Worm (Caenorhabditis elegans) whole organism, early embryonic: ENCODE measurements around the gene pdr-1.
"Not testable (repeated sequence)": the region's sequence is repeated elsewhere in the genome, so short reads cannot be mapped to it uniquely, and the experiment has no call there.

Source experiments
- B0310.2 ChIP-seq: sonication (generic microtip); optimal IDR thresholded peaks from 2 replicates; lab custom pipeline; 2016; ENCODE audit warnings: mild to moderate bottlenecking, missing genetic modification characterization, missing compliant biosample characterization
- F13C5.2 ChIP-seq: sonication (generic microtip); optimal IDR thresholded peaks from 2 replicates; lab custom pipeline; 2017; ENCODE audit warnings: mild to moderate bottlenecking, missing genetic modification characterization, inconsistent platforms, missing compliant biosample characterization
- aly-1 ChIP-seq: sonication (generic microtip); optimal IDR thresholded peaks from 2 replicates; lab custom pipeline; 2016; ENCODE audit warnings: missing genetic modification characterization, missing compliant biosample characterization
- ama-1 ChIP-seq: fragments of 150-350 bp; optimal IDR thresholded peaks from 2 replicates; lab custom pipeline; 2014
- ceh-13 ChIP-seq: fragments of 200-800 bp; sonication (Bioruptor generic); optimal IDR thresholded peaks from 2 replicates; lab custom pipeline; 2018; ENCODE audit warnings: mild to moderate bottlenecking, missing genetic modification characterization, missing compliant biosample characterization
- ceh-36 ChIP-seq: sonication (generic microtip); optimal IDR thresholded peaks from 2 replicates; lab custom pipeline; 2016; ENCODE audit warnings: missing genetic modification characterization, inconsistent platforms, missing compliant biosample characterization
- ets-7 ChIP-seq: sonication (generic microtip); optimal IDR thresholded peaks from 2 replicates; lab custom pipeline; 2016; ENCODE audit warnings: missing genotype, missing genetic modification characterization, missing compliant biosample characterization
- flt-1 ChIP-seq: fragments of 200-800 bp; sonication (Bioruptor generic); IDR thresholded peaks from 2 replicates; pipeline ENCODE4 v1.3.6; 2022; ENCODE audit warnings: missing genetic modification characterization, missing compliant biosample characterization
- hmbx-1 ChIP-seq: sonication (generic microtip); optimal IDR thresholded peaks from 2 replicates; lab custom pipeline; 2016; ENCODE audit warnings: mild to moderate bottlenecking, missing genetic modification characterization, missing compliant biosample characterization
- hmg-4 ChIP-seq: fragments of 200-800 bp; sonication (Bioruptor generic); optimal IDR thresholded peaks from 2 replicates; lab custom pipeline; 2018; ENCODE audit warnings: mild to moderate bottlenecking, missing genetic modification characterization, missing compliant biosample characterization
- hnd-1 ChIP-seq: sonication (generic microtip); optimal IDR thresholded peaks from 2 replicates; lab custom pipeline; 2016; ENCODE audit warnings: missing genetic modification characterization, missing compliant biosample characterization
- pes-1 ChIP-seq: fragments of 200-800 bp; sonication (Bioruptor generic); IDR thresholded peaks from 2 replicates; pipeline ENCODE4 v1.3.6; 2022; ENCODE audit warnings: missing genetic modification reagents, missing genetic modification characterization, missing compliant biosample characterization
- scrt-1 ChIP-seq: fragments of 200-800 bp; sonication (Bioruptor generic); IDR thresholded peaks from 2 replicates; pipeline ENCODE4 v1.3.6; 2022; ENCODE audit warnings: missing genetic modification characterization, missing compliant biosample characterization
- sea-1 ChIP-seq: fragments of 200-800 bp; sonication (Bioruptor generic); conservative IDR thresholded peaks from 2 replicates; pipeline ENCODE4 v1.3.6; 2022; ENCODE audit warnings: missing genetic modification characterization, missing compliant biosample characterization
- tbx-11 ChIP-seq: fragments of 200-800 bp; sonication (Bioruptor generic); IDR thresholded peaks from 2 replicates; pipeline ENCODE4 v1.3.6; 2022; ENCODE audit warnings: missing genetic modification characterization, missing compliant biosample characterization
- tbx-37 ChIP-seq: fragments of 200-800 bp; sonication (Bioruptor generic); conservative IDR thresholded peaks from 2 replicates; pipeline ENCODE4 v1.3.6; 2022; ENCODE audit warnings: missing genetic modification reagents, missing genetic modification characterization, missing compliant biosample characterization
- tra-4 ChIP-seq: sonication (generic microtip); optimal IDR thresholded peaks from 2 replicates; lab custom pipeline; 2017; ENCODE audit warnings: missing genetic modification characterization, missing compliant biosample characterization

pdr-1 gene

DNA sequence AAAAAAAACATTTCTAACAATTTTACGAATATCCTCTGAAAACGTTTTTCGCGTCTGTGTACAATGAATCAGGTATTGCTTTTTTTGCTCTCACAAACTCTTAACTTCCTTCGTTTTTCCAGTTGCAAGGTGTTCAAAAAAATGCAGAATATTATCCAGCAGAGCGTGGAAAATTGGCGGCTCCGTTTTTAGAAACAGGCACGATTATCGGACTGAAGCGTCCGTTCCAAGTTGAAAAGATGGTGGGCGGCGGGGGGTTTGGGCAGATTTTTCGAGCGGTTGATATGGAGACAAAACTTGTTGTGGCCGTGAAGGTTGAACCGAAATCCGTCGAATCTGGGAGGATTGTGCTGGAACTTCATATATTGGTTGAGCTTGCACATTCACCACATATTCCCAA, 36.3 kb upstream of the pdr-1 start, which contains the start of gene W06F12.3:
TSS of gene W06F12.3 (plus strand) at position 23 of the 400 bp plus-strand sequence.
- TF ChIP-seq B0310.2 (tag; lab: Kevin White, UChicago) (no peak), tra-4 (tag; lab: Kevin White, UChicago) (no peak), ceh-13 (GFP tag; lab: Kevin White, UChicago) (no peak), ama-1 (lab: Kevin White, UChicago) (no peak), hmg-4 (no peak), sea-1 (GFP tag; lab: Robert Waterston, UW) (no peak), ets-7 (no peak), tbx-37 (no peak), flt-1 (no peak), tbx-11 (no peak), hnd-1 (tag; lab: Kevin White, UChicago) (no peak), F13C5.2 (tag; lab: Kevin White, UChicago) (no peak)

DNA sequence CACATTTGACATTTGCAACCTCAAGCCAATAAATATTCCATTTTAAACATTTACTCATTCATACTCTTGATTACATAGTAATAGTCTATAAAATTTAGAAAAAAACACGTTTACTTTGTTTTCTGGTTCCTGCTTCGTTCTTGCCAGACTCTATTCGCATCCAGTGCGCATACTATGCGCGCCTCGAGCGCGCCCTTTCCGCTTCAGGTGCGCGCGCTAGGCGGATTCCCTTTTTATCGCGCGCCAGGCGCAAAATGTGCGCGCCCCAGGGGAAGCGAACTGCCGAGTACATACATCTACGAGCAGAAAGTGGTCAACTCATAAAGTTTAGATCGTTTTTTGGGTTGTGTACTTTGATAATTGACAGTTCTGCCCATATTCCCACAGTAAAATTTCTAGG, 29.9 kb upstream of the pdr-1 start:
- TF ChIP-seq aly-1 (tag; lab: Kevin White, UChicago) (no peak), ama-1 (lab: Kevin White, UChicago) (no peak)

DNA sequence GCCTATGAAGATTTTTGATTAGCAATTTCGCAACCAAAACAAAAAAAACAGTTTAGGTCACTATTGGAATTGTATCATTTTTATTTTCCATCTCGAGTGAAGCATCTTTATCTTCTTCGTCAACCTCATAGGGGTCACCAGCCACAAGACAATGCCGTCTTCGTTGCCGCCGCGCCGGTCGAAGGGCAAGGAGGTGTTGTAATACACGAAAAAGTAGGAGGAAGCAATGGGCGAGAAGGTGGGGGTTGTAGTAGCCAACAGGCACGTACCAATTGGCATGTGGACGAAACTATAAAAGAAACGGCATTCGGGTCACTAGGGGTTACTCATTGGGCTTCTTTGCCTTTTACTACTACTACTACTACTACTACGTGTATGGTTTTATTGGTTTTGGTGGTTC, 29.3 kb upstream of the pdr-1 start:
- TF ChIP-seq ceh-36 (tag; lab: Kevin White, UChicago) (no peak), sea-1 (GFP tag; lab: Robert Waterston, UW) (no peak), hmbx-1 (tag; lab: Kevin White, UChicago) (no peak), pes-1 (GFP tag; lab: Robert Waterston, UW) (no peak), ets-7 (no peak), ceh-13 (GFP tag; lab: Kevin White, UChicago) (no peak)

DNA sequence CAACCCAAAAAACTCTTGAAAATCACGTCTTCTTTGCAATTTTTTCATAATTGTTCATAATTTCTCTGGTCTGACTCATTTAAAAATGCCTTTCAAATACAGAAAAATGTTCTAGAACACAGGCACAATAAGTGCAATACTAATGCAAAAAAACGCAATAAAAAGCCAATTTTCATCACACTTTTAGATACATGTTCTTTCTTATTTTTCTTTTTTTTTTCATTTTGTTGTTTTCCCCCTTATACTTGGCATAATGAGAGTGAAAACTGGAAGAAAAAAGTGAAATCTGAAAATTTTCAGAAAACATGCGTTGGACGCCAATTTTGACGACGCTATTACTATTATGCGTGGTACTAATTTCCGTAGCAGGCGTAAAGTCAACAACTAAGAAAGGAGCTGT, 27.4 kb upstream of the pdr-1 start, which contains the start of gene tyr-2:
TSS of gene tyr-2 (plus strand) at position 301 of the 400 bp plus-strand sequence.
- no peak for TF ChIP-seq aly-1 (tag; lab: Kevin White, UChicago)
- no peak for TF ChIP-seq hmbx-1 (tag; lab: Kevin White, UChicago)
- no peak for TF ChIP-seq tra-4 (tag; lab: Kevin White, UChicago)
- no peak for TF ChIP-seq pes-1 (GFP tag; lab: Robert Waterston, UW)
- TF ChIP-seq sea-1 (GFP tag; lab: Robert Waterston, UW) = no peak
- no peak for TF ChIP-seq hmg-4
- TF ChIP-seq tbx-37 = no peak
- no peak for TF ChIP-seq B0310.2 (tag; lab: Kevin White, UChicago)
- no peak for TF ChIP-seq ceh-13 (GFP tag; lab: Kevin White, UChicago)
- no peak for TF ChIP-seq flt-1
- TF ChIP-seq scrt-1 (GFP tag; lab: Robert Waterston, UW) = no peak
- TF ChIP-seq ets-7 = no peak
- no peak for TF ChIP-seq F13C5.2 (tag; lab: Kevin White, UChicago)

DNA sequence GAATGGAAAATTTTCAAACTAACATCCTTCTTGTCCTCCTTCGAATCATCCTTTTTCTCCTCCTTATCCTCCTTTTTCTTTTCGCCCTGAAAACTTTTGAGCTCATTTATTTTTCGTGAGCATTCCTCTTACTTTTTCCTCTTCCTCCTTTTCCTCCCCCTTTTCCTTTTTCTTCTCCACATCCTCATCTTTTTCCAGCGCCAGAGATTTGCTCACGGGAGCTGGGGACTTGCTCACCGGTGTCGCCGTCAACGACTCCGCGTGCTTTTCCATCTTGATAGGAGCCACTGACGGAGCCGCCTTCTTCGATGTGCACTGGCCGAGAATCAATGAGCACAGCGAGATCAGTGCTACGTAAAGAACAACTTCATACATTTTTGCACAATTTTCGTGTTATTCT, 23.0 kb upstream of the pdr-1 start, which contains the start of gene K08E3.2:
TSS of gene K08E3.2 (minus strand) at position 375 of the 400 bp plus-strand sequence.
- no peak for TF ChIP-seq ceh-13 (GFP tag; lab: Kevin White, UChicago)
- TF ChIP-seq ceh-36 (tag; lab: Kevin White, UChicago) = no peak
- TF ChIP-seq ama-1 (lab: Kevin White, UChicago) = no peak
- no peak for TF ChIP-seq B0310.2 (tag; lab: Kevin White, UChicago)
- TF ChIP-seq ets-7 = no peak
- TF ChIP-seq hmbx-1 (tag; lab: Kevin White, UChicago) = no peak
- TF ChIP-seq hmg-4 = no peak
- no peak for TF ChIP-seq tbx-11
- no peak for TF ChIP-seq pes-1 (GFP tag; lab: Robert Waterston, UW)
- TF ChIP-seq tbx-37 = no peak
- TF ChIP-seq aly-1 (tag; lab: Kevin White, UChicago) = no peak
- TF ChIP-seq F13C5.2 (tag; lab: Kevin White, UChicago) = no peak
- TF ChIP-seq flt-1 = no peak
- no peak for TF ChIP-seq scrt-1 (GFP tag; lab: Robert Waterston, UW)

DNA sequence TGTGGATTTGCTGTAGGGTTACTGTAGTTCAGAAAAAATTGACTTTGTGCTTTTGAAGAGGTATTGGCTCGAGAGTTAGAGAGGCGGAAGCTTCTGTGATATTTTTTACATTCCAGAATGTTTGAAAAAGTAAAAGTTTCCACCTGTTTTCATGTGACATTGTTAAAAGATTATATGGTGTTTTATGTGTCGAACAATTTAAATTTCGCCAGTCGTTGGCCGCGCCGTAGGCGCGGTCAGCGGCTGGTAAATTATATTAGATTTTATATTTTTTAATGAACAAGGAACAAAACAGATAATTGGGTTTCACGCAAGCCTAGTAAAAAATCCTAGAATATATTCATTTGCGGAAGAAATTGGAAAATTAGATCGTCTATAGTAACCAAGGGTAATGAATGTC, 20.2 kb upstream of the pdr-1 start, which contains the start of gene mlc-7:
TSS of gene mlc-7 (plus strand) at position 301 of the 400 bp plus-strand sequence.
- TF ChIP-seq ceh-36 (tag; lab: Kevin White, UChicago); tbx-11; aly-1 (tag; lab: Kevin White, UChicago): not testable (repeated sequence)

DNA sequence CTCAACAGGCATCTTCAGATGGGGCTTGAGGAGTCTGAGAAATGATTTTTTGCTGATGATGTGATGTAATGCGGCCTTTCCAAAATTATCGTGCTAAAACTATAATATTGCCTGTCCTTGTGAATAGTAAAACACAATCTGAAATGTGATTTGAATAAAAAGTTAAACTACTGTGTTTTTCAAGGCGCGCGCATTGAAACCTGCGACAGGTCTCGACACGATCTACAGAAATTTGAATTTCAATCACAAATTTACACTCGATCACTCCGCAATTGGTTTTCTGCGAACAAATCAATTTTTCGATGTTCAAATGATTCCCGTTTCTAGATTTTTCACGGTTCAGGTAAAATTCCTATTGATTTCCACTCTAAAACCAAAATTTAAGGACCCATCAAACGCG, 15.6 kb upstream of the pdr-1 start, which contains the start of gene toca-2:
TSS of gene toca-2 (plus strand) at position 208 of the 400 bp plus-strand sequence.
- no peak for TF ChIP-seq F13C5.2 (tag; lab: Kevin White, UChicago)

DNA sequence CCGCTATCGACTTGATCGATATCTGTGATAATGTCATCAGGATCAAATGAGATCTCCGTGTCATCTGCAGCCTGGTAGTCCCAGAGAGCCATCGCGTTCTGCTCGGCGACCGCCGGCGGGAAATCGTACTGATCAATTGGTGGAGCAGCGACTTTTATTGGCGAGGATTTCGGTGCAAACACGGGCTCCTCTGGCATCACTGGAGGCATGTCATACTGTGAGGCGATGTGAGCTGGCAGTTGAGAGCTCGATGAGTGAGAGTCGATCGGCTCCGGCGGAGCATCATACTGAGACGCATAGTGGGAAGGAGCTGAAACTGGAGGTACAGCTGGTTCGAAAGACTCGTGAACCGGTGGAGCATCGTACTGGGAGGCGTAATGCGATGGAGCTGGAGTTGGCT, 11.6 kb upstream of the pdr-1 start:
- no peak for TF ChIP-seq aly-1 (tag; lab: Kevin White, UChicago)
- no peak for TF ChIP-seq scrt-1 (GFP tag; lab: Robert Waterston, UW)

ce11 chrIII:13761022-13761421, 10.3 kb upstream of the pdr-1 start:
- no peak for TF ChIP-seq ets-7
- TF ChIP-seq F13C5.2 (tag; lab: Kevin White, UChicago) = no peak
- TF ChIP-seq tbx-37 = no peak
- TF ChIP-seq scrt-1 (GFP tag; lab: Robert Waterston, UW) = no peak
- TF ChIP-seq hmbx-1 (tag; lab: Kevin White, UChicago) = no peak
- no peak for TF ChIP-seq sea-1 (GFP tag; lab: Robert Waterston, UW)
- no peak for TF ChIP-seq ceh-13 (GFP tag; lab: Kevin White, UChicago)
- no peak for TF ChIP-seq ama-1 (lab: Kevin White, UChicago)
- no peak for TF ChIP-seq hnd-1 (tag; lab: Kevin White, UChicago)
- TF ChIP-seq tra-4 (tag; lab: Kevin White, UChicago) = no peak
- no peak for TF ChIP-seq tbx-11
- no peak for TF ChIP-seq hmg-4
- TF ChIP-seq ceh-36 (tag; lab: Kevin White, UChicago) = no peak
- TF ChIP-seq aly-1 (tag; lab: Kevin White, UChicago) = no peak
- TF ChIP-seq pes-1 (GFP tag; lab: Robert Waterston, UW) = no peak
- no peak for TF ChIP-seq flt-1
- no peak for TF ChIP-seq B0310.2 (tag; lab: Kevin White, UChicago)
